Fruit fly (Drosophila melanogaster): ENCODE measurements around the gene spen.

Gene spen

DNA sequence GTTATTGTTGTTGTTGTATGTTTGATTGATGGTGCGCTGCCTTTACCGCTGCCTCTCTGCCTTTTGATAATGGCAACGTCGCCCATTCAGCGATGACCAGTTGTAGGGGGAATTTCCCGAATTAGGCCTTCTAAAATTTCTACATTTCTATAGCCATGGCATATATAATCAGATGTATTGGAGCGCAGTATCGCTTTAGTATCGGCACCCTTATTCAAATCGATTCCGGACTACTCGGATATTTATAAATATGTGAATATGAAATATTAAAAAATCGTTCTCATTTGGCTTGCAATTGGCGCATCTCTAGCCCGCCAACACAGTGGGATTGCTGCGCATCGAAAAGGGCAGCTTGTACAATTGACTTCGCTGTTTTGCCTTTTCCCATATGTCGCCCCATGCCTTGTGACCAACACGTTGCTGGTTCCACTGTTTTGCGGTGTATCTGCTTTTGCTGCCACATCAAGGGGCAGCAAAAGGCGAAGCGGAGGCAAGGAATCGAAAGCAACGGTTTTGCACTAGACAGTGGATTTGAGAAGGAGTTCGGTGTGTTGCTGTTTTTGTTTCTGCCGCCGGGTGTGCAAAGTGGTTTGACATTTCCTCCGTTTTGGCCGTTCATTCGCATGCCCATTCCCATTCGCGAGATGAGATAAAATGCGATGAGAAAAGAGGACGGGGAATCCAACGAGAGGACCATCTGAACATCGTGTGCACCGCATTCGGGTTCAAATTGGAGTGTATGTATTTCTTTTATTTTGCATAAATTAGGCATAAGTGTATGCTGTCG is 66.0 kb downstream of the spen start (continued):
- peak; percentile 33 for TF ChIP-seq pho (GFP tag; optimal IDR thresholded peaks at IDR 0.05)
- no peak; the same call in none of the 2 replicates for TF ChIP-seq lmd (GFP tag; IDR thresholded peaks at IDR 0.05)
- peak; percentile 47 for TF ChIP-seq CG8924 (tag; optimal IDR thresholded peaks at IDR 0.05)
- no peak for TF ChIP-seq aop (GFP tag; IDR thresholded peaks at IDR 0.05)
- no peak for TF ChIP-seq Lim3 (GFP tag; IDR thresholded peaks at IDR 0.05)
- no peak for TF ChIP-seq disco-r (GFP tag; optimal IDR thresholded peaks at IDR 0.05)
- TF ChIP-seq dan (GFP tag; IDR thresholded peaks at IDR 0.05), result no peak
- TF ChIP-seq bbx (GFP tag; IDR thresholded peaks at IDR 0.05; ENCODE audit: partially characterized antibody), result no peak; the same call in 1 of the 2 replicates
- no peak for TF ChIP-seq nerfin-2 (GFP tag; IDR thresholded peaks at IDR 0.05; ENCODE audit: partially characterized antibody)
- TF ChIP-seq org-1 (GFP tag; optimal IDR thresholded peaks at IDR 0.05), result peak; percentile 48
- peak; percentile 30 for TF ChIP-seq sima (GFP tag; optimal IDR thresholded peaks at IDR 0.05)
- peak; percentile 64 for TF ChIP-seq Mad (GFP tag; optimal IDR thresholded peaks at IDR 0.05)
- TF ChIP-seq CG1233 (GFP tag; optimal IDR thresholded peaks at IDR 0.05), result no peak
- no peak for TF ChIP-seq CG11696 (GFP tag; IDR thresholded peaks at IDR 0.05)
- TF ChIP-seq H2.0 (GFP tag; IDR thresholded peaks at IDR 0.05), result peak; percentile 34; the same call in 1 of the 2 replicates
- TF ChIP-seq Sox102F (GFP tag; optimal IDR thresholded peaks at IDR 0.05), result no peak
- TF ChIP-seq slbo (GFP tag; IDR thresholded peaks at IDR 0.05), result peak; percentile 74; the same call in 1 of the 2 replicates
- TF ChIP-seq hbn (GFP tag; IDR thresholded peaks at IDR 0.05; ENCODE audit: partially characterized antibody), result no peak
- TF ChIP-seq gce (GFP tag; IDR thresholded peaks at IDR 0.05), result no peak
- TF ChIP-seq NFAT (GFP tag; IDR thresholded peaks at IDR 0.05), result peak; percentile 63; the same call in 1 of the 2 replicates
- TF ChIP-seq lab (GFP tag; optimal IDR thresholded peaks at IDR 0.05), result peak; percentile 84
- no peak for TF ChIP-seq CG7271 (tag; optimal IDR thresholded peaks at IDR 0.05)
- peak; percentile 56; the same call in 1 of the 3 replicates for TF ChIP-seq CG11093 (GFP tag; IDR thresholded peaks at IDR 0.05)
- TF ChIP-seq wek (GFP tag; optimal IDR thresholded peaks at IDR 0.05), result peak; percentile 12
- no peak for TF ChIP-seq stwl (tag; optimal IDR thresholded peaks at IDR 0.05)
- TF ChIP-seq ash1 (GFP tag; optimal IDR thresholded peaks at IDR 0.05), result no peak
- TF ChIP-seq Stat92E (GFP tag; optimal IDR thresholded peaks at IDR 0.05), result no peak
- no peak for TF ChIP-seq oc (tag; optimal IDR thresholded peaks at IDR 0.05)
- no peak for TF ChIP-seq NC2α (GFP tag; optimal IDR thresholded peaks at IDR 0.05)
- peak; percentile 48 for TF ChIP-seq pum (GFP tag; optimal IDR thresholded peaks at IDR 0.05)
- TF ChIP-seq CG12299 (tag; optimal IDR thresholded peaks at IDR 0.05), result peak; percentile 27
- TF ChIP-seq mld (GFP tag; IDR thresholded peaks at IDR 0.05; ENCODE audit: partially characterized antibody), result no peak
- peak; percentile 59 for TF ChIP-seq Hr3 (GFP tag; optimal IDR thresholded peaks at IDR 0.05)
- peak; percentile 49 for TF ChIP-seq CG9817 (tag; optimal IDR thresholded peaks at IDR 0.05)
- peak; percentile 4 for TF ChIP-seq Atf-2 (GFP tag; optimal IDR thresholded peaks at IDR 0.05)
- no peak for TF ChIP-seq CG10147 (GFP tag; optimal IDR thresholded peaks at IDR 0.05)
- TF ChIP-seq CG17186 (GFP tag; optimal IDR thresholded peaks at IDR 0.05), result no peak
- TF ChIP-seq CG10267 (tag; optimal IDR thresholded peaks at IDR 0.05), result peak; percentile 36
- peak; percentile 57 for TF ChIP-seq Dek (tag; optimal IDR thresholded peaks at IDR 0.05)
- TF ChIP-seq Camta (GFP tag; optimal IDR thresholded peaks at IDR 0.05), result no peak
- peak; percentile 64; the same call in 1 of the 2 replicates for TF ChIP-seq Atf6 (GFP tag; IDR thresholded peaks at IDR 0.05)
- peak; percentile 49 for TF ChIP-seq CG15479 (GFP tag; optimal IDR thresholded peaks at IDR 0.05)
- peak; percentile 76 for TF ChIP-seq tgo (GFP tag; IDR thresholded peaks at IDR 0.05)
- TF ChIP-seq sna (GFP tag; IDR thresholded peaks at IDR 0.05; ENCODE audit: partially characterized antibody), result no peak
- TF ChIP-seq tin (GFP tag; optimal IDR thresholded peaks at IDR 0.05), result peak; percentile 53
- no peak for TF ChIP-seq CG8359 (GFP tag; optimal IDR thresholded peaks at IDR 0.05; ENCODE audit: borderline replicate concordance)
- TF ChIP-seq bab2 (GFP tag; optimal IDR thresholded peaks at IDR 0.05), result peak; percentile 32
- peak; percentile 37; the same call in 1 of the 2 replicates for TF ChIP-seq CG11247 (GFP tag; IDR thresholded peaks at IDR 0.05)
